Fruit fly (Drosophila melanogaster) whole organism, adult: ENCODE data around the gene CG34268.

Experiments used
- CG1620 ChIP-seq: fragments of 200-800 bp; sonication (Bioruptor generic); optimal IDR thresholded peaks from 2 replicates; lab custom pipeline; 2016; ENCODE audit warnings: missing biosample characterization, missing genetic modification characterization
- CG7045 ChIP-seq: fragments of 200-800 bp; sonication (Bioruptor generic); optimal IDR thresholded peaks from 2 replicates; lab custom pipeline; 2017; ENCODE audit warnings: missing biosample characterization, mild to moderate bottlenecking, missing genetic modification characterization
- CG7101 ChIP-seq: fragments of 200-800 bp; sonication (Bioruptor generic); optimal IDR thresholded peaks from 2 replicates; lab custom pipeline; 2018; ENCODE audit warnings: missing biosample characterization, mild to moderate bottlenecking, missing genetic modification characterization, moderate library complexity
- Clk ChIP-seq: fragments of 200-800 bp; sonication (Bioruptor generic); optimal IDR thresholded peaks from 2 replicates; lab custom pipeline; 2017; ENCODE audit warnings: missing biosample characterization, missing genetic modification characterization
- cic ChIP-seq: fragments of 200-800 bp; sonication (Bioruptor generic); optimal IDR thresholded peaks from 2 replicates; lab custom pipeline; 2017; ENCODE audit warnings: missing biosample characterization, mild to moderate bottlenecking, missing genetic modification characterization, moderate library complexity
- cnc ChIP-seq, 2 experiments: fragments of >200 bp; optimal IDR thresholded peaks; 2 replicates each; lab custom pipeline; 2017
- kay ChIP-seq: fragments of 200-800 bp; sonication (Bioruptor generic); peaks from one replicate; lab custom pipeline; 2016; ENCODE audit warnings: missing biosample characterization, missing genetic modification characterization, borderline replicate concordance
- ovo ChIP-seq: fragments of 200-800 bp; sonication (Bioruptor generic); optimal IDR thresholded peaks from 2 replicates; lab custom pipeline; 2016; ENCODE audit warnings: missing biosample characterization, missing genetic modification characterization

DNA sequence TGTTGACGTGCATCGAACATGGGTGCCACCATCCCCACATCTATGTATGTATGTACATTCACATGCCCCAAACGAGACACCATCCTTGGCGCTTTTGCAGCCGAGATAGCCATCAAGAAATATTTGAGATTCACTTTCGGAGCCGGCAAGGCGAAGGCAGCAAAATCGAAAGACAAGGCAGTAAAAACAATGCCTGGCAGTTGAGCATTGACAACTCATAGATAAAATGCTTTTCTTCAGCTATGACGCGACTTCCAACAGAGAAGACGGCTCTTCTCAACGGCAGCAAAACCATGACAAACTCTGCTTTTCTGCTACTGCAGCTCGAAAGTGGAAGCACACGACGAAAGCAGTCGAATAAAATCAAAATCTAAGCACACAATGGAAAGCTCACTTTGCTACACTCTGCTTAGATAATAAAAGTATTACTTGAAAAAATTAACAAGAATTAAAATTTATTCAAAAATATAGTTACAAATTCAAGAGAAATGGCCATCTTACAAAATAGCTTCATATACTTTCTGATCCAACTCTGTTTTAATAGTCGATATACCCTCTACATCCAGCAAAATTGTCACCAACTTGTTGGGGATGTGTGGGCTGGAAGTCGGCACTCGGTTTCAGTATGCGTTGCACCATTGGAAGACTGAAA lies 16.3 kb downstream of the CG34268 start:
- TF ChIP-seq CG7101 (no peak), CG7045 (GFP tag; lab: Kevin White, UChicago) (no peak), CG1620 (no peak), ovo (no peak), cic (GFP tag; lab: Kevin White, UChicago) (no peak), kay (no peak), cnc (optimal IDR thresholded peaks at IDR 0.05; lab: Kevin White, UChicago) (no peak), Clk (GFP tag; lab: Kevin White, UChicago) (no peak)
